Worm (Caenorhabditis elegans) whole organism, midembryonic: ENCODE data around the gene cld-9.

Experiments used
- T22C8.4 ChIP-seq: fragments of 200-800 bp; sonication (Bioruptor generic); IDR thresholded peaks from 2 replicates; pipeline ENCODE4 v1.3.6; 2022; ENCODE audit warnings: missing genetic modification characterization, missing compliant biosample characterization
- cog-1 ChIP-seq: sonication (generic microtip); optimal IDR thresholded peaks from 2 replicates; lab custom pipeline; 2016; ENCODE audit warnings: missing genetic modification characterization, missing compliant biosample characterization
- flt-1 ChIP-seq: fragments of 200-800 bp; sonication (Bioruptor generic); IDR thresholded peaks from 2 replicates; pipeline ENCODE4 v1.3.6; 2022; ENCODE audit warnings: missing genetic modification characterization, missing compliant biosample characterization
- klf-2 ChIP-seq: fragments of 200-800 bp; sonication (Bioruptor generic); conservative IDR thresholded peaks from 2 replicates; pipeline ENCODE4 v1.3.6; 2022; ENCODE audit warnings: missing genetic modification reagents, missing genetic modification characterization, missing compliant biosample characterization
- med-1 ChIP-seq: sonication (generic microtip); optimal IDR thresholded peaks from 2 replicates; lab custom pipeline; 2017; ENCODE audit warnings: missing genetic modification characterization, mild to moderate bottlenecking, missing compliant biosample characterization, antibody characterized with exemption, missing genetic modification reagents; ENCODE audit not compliant: insufficient read depth
- tab-1 ChIP-seq: fragments of 200-800 bp; sonication (Bioruptor generic); IDR thresholded peaks from 2 replicates; pipeline ENCODE4 v1.3.6; 2022; ENCODE audit warnings: missing genetic modification characterization, missing compliant biosample characterization
- ztf-23 ChIP-seq: fragments of 200-800 bp; sonication (Bioruptor generic); IDR thresholded peaks from 2 replicates; pipeline ENCODE4 v1.3.6; 2022; ENCODE audit warnings: missing genetic modification reagents, missing genetic modification characterization, missing compliant biosample characterization
- ztf-29 ChIP-seq: fragments of 200-800 bp; sonication (Bioruptor generic); IDR thresholded peaks from 2 replicates; pipeline ENCODE4 v1.3.6; 2022; ENCODE audit warnings: missing genetic modification reagents, missing genetic modification characterization, missing compliant biosample characterization

- TF ChIP-seq ztf-29 (no peak), T22C8.4 (GFP tag; lab: Robert Waterston, UW) (no peak), flt-1 (GFP tag; lab: Robert Waterston, UW) (no peak), cog-1 (tag; lab: Kevin White, UChicago) (no peak), ztf-23 (GFP tag; lab: Robert Waterston, UW) (no peak), klf-2 (no peak), tab-1 (GFP tag; lab: Robert Waterston, UW) (no peak), med-1 (no peak)
These were observed 26.1 kb downstream of the cld-9 start, which contains the start of gene fbxa-181 for ce11 chrV:13725574-13725973.
